Fruit fly (Drosophila melanogaster) whole organism, embryonic: ENCODE measurements around the gene Epp.

Source experiments
- ATbp ChIP-seq: fragments of 200-800 bp; sonication (Bioruptor generic); optimal IDR thresholded peaks from 2 replicates; lab custom pipeline; 2017; ENCODE audit warnings: missing biosample characterization, mild to moderate bottlenecking, missing genetic modification characterization, missing genetic modification reagents
- CG11398 ChIP-seq: fragments of 200-800 bp; sonication (Bioruptor generic); optimal IDR thresholded peaks from 2 replicates; lab custom pipeline; 2016; ENCODE audit warnings: missing biosample characterization, missing genetic modification characterization
- CG11695 ChIP-seq: fragments of 200-800 bp; sonication (Bioruptor generic); IDR thresholded peaks from 3 replicates; pipeline ENCODE4 v1.3.6; 2022; ENCODE audit warnings: missing biosample characterization, missing genetic modification characterization
- CG1233 ChIP-seq: fragments of 200-800 bp; sonication (Bioruptor generic); optimal IDR thresholded peaks from 4 replicates; lab custom pipeline; 2018; ENCODE audit warnings: missing biosample characterization, mild to moderate bottlenecking, missing genetic modification characterization
- CG14965 ChIP-seq: fragments of 200-800 bp; sonication (Bioruptor generic); optimal IDR thresholded peaks from 2 replicates; lab custom pipeline; 2016; ENCODE audit warnings: missing biosample characterization, missing genetic modification characterization, borderline replicate concordance
- CG15696 ChIP-seq: fragments of 200-800 bp; sonication (Bioruptor generic); optimal IDR thresholded peaks from 2 replicates; lab custom pipeline; 2019; ENCODE audit warnings: missing biosample characterization, mild to moderate bottlenecking, missing genetic modification characterization, moderate library complexity
- CG17385 ChIP-seq: fragments of 200-800 bp; sonication (Bioruptor generic); optimal IDR thresholded peaks from 3 replicates; lab custom pipeline; 2018; ENCODE audit warnings: missing biosample characterization, mild to moderate bottlenecking, missing genetic modification characterization
- CG30403 ChIP-seq: fragments of 200-800 bp; sonication (Bioruptor generic); optimal IDR thresholded peaks from 3 replicates; lab custom pipeline; 2016; ENCODE audit warnings: missing biosample characterization, missing genetic modification characterization
- CG3065 ChIP-seq: fragments of 200-800 bp; sonication (Bioruptor generic); optimal IDR thresholded peaks from 2 replicates; lab custom pipeline; 2016; ENCODE audit warnings: missing biosample characterization, missing genetic modification characterization
- CG31441 ChIP-seq: fragments of 200-800 bp; sonication (Bioruptor generic); IDR thresholded peaks from 2 replicates; pipeline ENCODE4 v1.3.6; 2022; ENCODE audit warnings: missing biosample characterization, missing genetic modification characterization
- CG3281 ChIP-seq: fragments of 200-800 bp; sonication (Bioruptor generic); optimal IDR thresholded peaks from 3 replicates; lab custom pipeline; 2017; ENCODE audit warnings: missing biosample characterization, mild to moderate bottlenecking, missing genetic modification characterization
- CG3995 ChIP-seq: fragments of 200-800 bp; sonication (Bioruptor generic); optimal IDR thresholded peaks from 3 replicates; lab custom pipeline; 2016; ENCODE audit warnings: missing biosample characterization, missing genetic modification characterization
- CG4617 ChIP-seq: fragments of 200-800 bp; sonication (Bioruptor generic); optimal IDR thresholded peaks from 3 replicates; lab custom pipeline; 2016; ENCODE audit warnings: missing biosample characterization, missing genetic modification characterization, borderline replicate concordance
- CG4820 ChIP-seq: fragments of 200-800 bp; sonication (Bioruptor generic); optimal IDR thresholded peaks from 3 replicates; lab custom pipeline; 2016; ENCODE audit warnings: missing biosample characterization, missing genetic modification characterization
- CG6683 ChIP-seq: fragments of 200-800 bp; sonication (Bioruptor generic); optimal IDR thresholded peaks from 2 replicates; lab custom pipeline; 2017; ENCODE audit warnings: missing biosample characterization, mild to moderate bottlenecking, missing genetic modification characterization, missing genetic modification reagents
- CG6791 ChIP-seq: fragments of 200-800 bp; sonication (Bioruptor generic); IDR thresholded peaks from 3 replicates; pipeline ENCODE4 v1.3.6; 2022; ENCODE audit warnings: missing biosample characterization, missing genetic modification characterization; ENCODE audit not compliant: partially characterized antibody
- CG7963 ChIP-seq: fragments of 200-800 bp; sonication (Bioruptor generic); IDR thresholded peaks from 3 replicates; pipeline ENCODE4 v1.3.6; 2022; ENCODE audit warnings: missing biosample characterization, missing genetic modification characterization; ENCODE audit not compliant: partially characterized antibody
- CG9817 ChIP-seq: fragments of 200-800 bp; sonication (Bioruptor generic); optimal IDR thresholded peaks from 2 replicates; lab custom pipeline; 2018; ENCODE audit warnings: missing biosample characterization, mild to moderate bottlenecking, missing genetic modification characterization, moderate library complexity
- CTCF ChIP-seq: fragments of 200-800 bp; sonication (Bioruptor generic); optimal IDR thresholded peaks from 2 replicates; lab custom pipeline; 2017; ENCODE audit warnings: missing biosample characterization, mild to moderate bottlenecking, missing genetic modification characterization, moderate library complexity
- Camta ChIP-seq: fragments of 200-800 bp; sonication (Bioruptor generic); optimal IDR thresholded peaks from 2 replicates; lab custom pipeline; 2016; ENCODE audit warnings: missing biosample characterization, missing genetic modification characterization
- Dref ChIP-seq: fragments of 200-800 bp; sonication (Bioruptor generic); IDR thresholded peaks from 2 replicates; pipeline ENCODE4 v1.3.6; 2022; ENCODE audit warnings: missing biosample characterization, missing genetic modification characterization
- HHEX ChIP-seq: fragments of 200-800 bp; sonication (Bioruptor generic); optimal IDR thresholded peaks from 3 replicates; lab custom pipeline; 2017; ENCODE audit warnings: missing biosample characterization, mild to moderate bottlenecking, missing genetic modification characterization, missing genetic modification reagents
- MBD-R2 ChIP-seq: fragments of 200-800 bp; sonication (Bioruptor generic); IDR thresholded peaks from 2 replicates; pipeline ENCODE4 v1.3.6; 2022; ENCODE audit warnings: missing biosample characterization, missing genetic modification characterization
- Max ChIP-seq: fragments of 200-800 bp; sonication (Bioruptor generic); optimal IDR thresholded peaks from 2 replicates; lab custom pipeline; 2016; ENCODE audit warnings: missing biosample characterization, mild to moderate bottlenecking, missing genetic modification characterization
- Neu2 ChIP-seq: fragments of 200-800 bp; sonication (Bioruptor generic); optimal IDR thresholded peaks from 3 replicates; lab custom pipeline; 2016; ENCODE audit warnings: missing biosample characterization, missing genetic modification characterization, borderline replicate concordance
- Nf-YB ChIP-seq: fragments of 200-800 bp; sonication (Bioruptor generic); optimal IDR thresholded peaks from 3 replicates; lab custom pipeline; 2019; ENCODE audit warnings: missing biosample characterization, mild to moderate bottlenecking, missing genetic modification characterization, moderate library complexity
- NfI ChIP-seq: fragments of 200-800 bp; sonication (Bioruptor generic); optimal IDR thresholded peaks from 3 replicates; lab custom pipeline; 2018; ENCODE audit warnings: missing biosample characterization, mild to moderate bottlenecking, missing genetic modification characterization, moderate library complexity
- Rfx ChIP-seq: fragments of 200-800 bp; sonication (Bioruptor generic); IDR thresholded peaks from 2 replicates; pipeline ENCODE4 v1.3.6; 2022; ENCODE audit warnings: missing biosample characterization, missing genetic modification characterization
- Six4 ChIP-seq: fragments of 200-800 bp; sonication (Bioruptor generic); optimal IDR thresholded peaks from 2 replicates; lab custom pipeline; 2016; ENCODE audit warnings: missing biosample characterization, missing genetic modification characterization
- Tbp ChIP-seq: fragments of >200 bp; optimal IDR thresholded peaks from 2 replicates; lab custom pipeline; 2018; ENCODE audit warnings: missing biosample characterization, missing genetic modification characterization
- aop ChIP-seq: fragments of 200-800 bp; sonication (Bioruptor generic); IDR thresholded peaks from 2 replicates; pipeline ENCODE4 v1.3.6; 2022; ENCODE audit warnings: missing biosample characterization, missing genetic modification characterization
- bigmax ChIP-seq: fragments of 200-800 bp; sonication (Bioruptor generic); optimal IDR thresholded peaks from 2 replicates; lab custom pipeline; 2018; ENCODE audit warnings: missing biosample characterization, mild to moderate bottlenecking, missing genetic modification characterization
- crc ChIP-seq: fragments of 200-800 bp; sonication (Bioruptor generic); optimal IDR thresholded peaks from 2 replicates; lab custom pipeline; 2016; ENCODE audit warnings: missing biosample characterization, missing genetic modification characterization
- dimm ChIP-seq: fragments of 200-800 bp; sonication (Bioruptor generic); IDR thresholded peaks from 2 replicates; pipeline ENCODE4 v1.3.6; 2022; ENCODE audit warnings: missing biosample characterization, missing genetic modification characterization
- disco-r ChIP-seq: fragments of 200-800 bp; sonication (Bioruptor generic); optimal IDR thresholded peaks from 2 replicates; lab custom pipeline; 2016; ENCODE audit warnings: missing biosample characterization, missing genetic modification characterization
- dm ChIP-seq: fragments of 200-800 bp; sonication (Bioruptor generic); optimal IDR thresholded peaks from 3 replicates; lab custom pipeline; 2016; ENCODE audit warnings: missing biosample characterization, missing genetic modification characterization
- eyg ChIP-seq: fragments of 200-800 bp; sonication (Bioruptor generic); optimal IDR thresholded peaks from 3 replicates; lab custom pipeline; 2016; ENCODE audit warnings: missing biosample characterization, missing genetic modification characterization
- ftz-f1 ChIP-seq: fragments of 200-800 bp; sonication (Bioruptor generic); optimal IDR thresholded peaks from 2 replicates; lab custom pipeline; 2016; ENCODE audit warnings: missing biosample characterization, missing genetic modification characterization
- fu2 ChIP-seq: fragments of 200-800 bp; sonication (Bioruptor generic); optimal IDR thresholded peaks from 2 replicates; lab custom pipeline; 2016; ENCODE audit warnings: missing biosample characterization, missing genetic modification characterization
- hb ChIP-seq: fragments of 200-800 bp; sonication (Bioruptor generic); IDR thresholded peaks from 3 replicates; pipeline ENCODE4 v1.3.6; 2022; ENCODE audit warnings: missing biosample characterization, missing genetic modification characterization; ENCODE audit not compliant: partially characterized antibody
- ind ChIP-seq: fragments of 200-800 bp; sonication (Bioruptor generic); optimal IDR thresholded peaks from 3 replicates; lab custom pipeline; 2016; ENCODE audit warnings: missing biosample characterization, missing genetic modification characterization
- ken ChIP-seq: fragments of 200-800 bp; sonication (Bioruptor generic); IDR thresholded peaks from 3 replicates; pipeline ENCODE4 v1.3.6; 2022; ENCODE audit warnings: missing biosample characterization, missing genetic modification characterization
- lab ChIP-seq: fragments of 200-800 bp; sonication (Bioruptor generic); optimal IDR thresholded peaks from 3 replicates; lab custom pipeline; 2017; ENCODE audit warnings: missing biosample characterization, missing genetic modification characterization, mild to moderate bottlenecking, moderate library complexity, missing genetic modification reagents
- lmd ChIP-seq: fragments of 200-800 bp; sonication (Bioruptor generic); IDR thresholded peaks from 2 replicates; pipeline ENCODE4 v1.3.6; 2022; ENCODE audit warnings: missing biosample characterization, missing genetic modification characterization
- mirr ChIP-seq: fragments of 200-800 bp; sonication (Bioruptor generic); optimal IDR thresholded peaks from 3 replicates; lab custom pipeline; 2018; ENCODE audit warnings: missing biosample characterization, mild to moderate bottlenecking, missing genetic modification characterization
- peb ChIP-seq: fragments of 200-800 bp; sonication (Bioruptor generic); IDR thresholded peaks from 2 replicates; pipeline ENCODE4 v1.3.6; 2022; ENCODE audit warnings: missing biosample characterization, missing genetic modification characterization
- phol ChIP-seq: fragments of 200-800 bp; sonication (Bioruptor generic); optimal IDR thresholded peaks from 3 replicates; lab custom pipeline; 2018; ENCODE audit warnings: missing biosample characterization, mild to moderate bottlenecking, missing genetic modification characterization, moderate library complexity
- pnt ChIP-seq: fragments of 200-800 bp; sonication (Bioruptor generic); optimal IDR thresholded peaks from 3 replicates; lab custom pipeline; 2016; ENCODE audit warnings: missing biosample characterization, missing genetic modification characterization
- pros ChIP-seq: fragments of 200-800 bp; sonication (Bioruptor generic); optimal IDR thresholded peaks from 3 replicates; lab custom pipeline; 2019; ENCODE audit warnings: missing biosample characterization, mild to moderate bottlenecking, missing genetic modification characterization, moderate library complexity
- twi ChIP-seq: fragments of 200-800 bp; optimal IDR thresholded peaks from 2 replicates; lab custom pipeline; 2019; ENCODE audit warnings: missing biosample characterization, mild to moderate bottlenecking, missing genetic modification characterization, moderate library complexity
- unc-4 ChIP-seq: fragments of 200-800 bp; sonication (Bioruptor generic); IDR thresholded peaks from 2 replicates; pipeline ENCODE4 v1.3.6; 2022; ENCODE audit warnings: missing biosample characterization, missing genetic modification characterization; ENCODE audit not compliant: partially characterized antibody

Epp gene

DNA sequence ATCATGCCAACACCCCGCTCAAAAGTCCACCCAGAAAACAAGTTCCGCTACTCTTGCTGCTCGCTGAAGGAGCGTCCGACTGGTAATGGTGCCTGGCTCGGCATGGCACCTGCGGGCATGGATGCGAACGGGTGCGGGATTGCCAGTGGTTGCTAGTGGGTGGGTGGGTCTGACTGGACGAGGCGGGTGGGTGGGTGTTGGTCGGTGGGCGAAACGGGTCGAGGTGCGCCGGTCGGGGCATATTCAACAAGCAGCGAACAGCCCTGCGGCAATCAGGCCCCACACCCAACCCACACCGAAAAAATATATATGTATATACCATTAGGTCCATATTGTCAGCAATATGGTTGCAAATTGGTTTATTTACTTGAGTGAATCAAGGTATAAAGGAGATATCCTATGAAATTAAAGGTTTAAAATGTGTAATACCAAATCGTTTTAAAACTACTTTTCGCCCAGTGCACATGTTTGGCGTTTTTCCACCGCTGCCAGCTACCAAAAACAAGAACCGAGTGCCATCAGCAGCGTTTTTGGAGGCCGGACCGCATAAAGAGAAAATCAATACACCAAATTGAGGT, 18.0 kb upstream of the Epp start (continued):
- TF ChIP-seq hb = no peak
- no peak for TF ChIP-seq CG4820 (GFP tag; lab: Kevin White, UChicago)
- TF ChIP-seq Six4 = no peak
- no peak for TF ChIP-seq CG3065 (GFP tag; lab: Kevin White, UChicago)
- peak; percentile 61 for TF ChIP-seq CG31441 (GFP tag; lab: Robert Waterston, UW)
- TF ChIP-seq NfI (GFP tag; lab: Kevin White, UChicago) = peak; percentile 49
- TF ChIP-seq HHEX (GFP tag; lab: Kevin White, UChicago) = peak; percentile 55
- TF ChIP-seq bigmax (GFP tag; lab: Kevin White, UChicago) = no peak
- no peak for TF ChIP-seq fu2 (GFP tag; lab: Kevin White, UChicago)
- TF ChIP-seq Max (GFP tag; lab: Kevin White, UChicago) = no peak
- TF ChIP-seq CG3995 (GFP tag; lab: Kevin White, UChicago) = no peak
- TF ChIP-seq CG6791 (GFP tag; lab: Robert Waterston, UW) = no peak
- peak; percentile 9 for TF ChIP-seq mirr (GFP tag; lab: Kevin White, UChicago)
- peak; percentile 50 for TF ChIP-seq CG30403 (GFP tag; lab: Kevin White, UChicago)
- TF ChIP-seq pros (GFP tag; lab: Kevin White, UChicago) = no peak
- no peak for TF ChIP-seq ftz-f1
- TF ChIP-seq eyg (GFP tag; lab: Kevin White, UChicago) = no peak
- no peak for TF ChIP-seq dm (GFP tag; lab: Kevin White, UChicago)
- TF ChIP-seq CG15696 (tag; lab: Kevin White, UChicago) = no peak
- peak; percentile 78 for TF ChIP-seq lab (GFP tag; lab: Kevin White, UChicago)
- TF ChIP-seq ind (GFP tag; lab: Kevin White, UChicago) = peak; percentile 28
- no peak for TF ChIP-seq aop (GFP tag; lab: Robert Waterston, UW)
- TF ChIP-seq CG1233 (GFP tag; lab: Kevin White, UChicago) = peak; percentile 27
- no peak for TF ChIP-seq Neu2 (GFP tag; lab: Kevin White, UChicago)
- TF ChIP-seq peb (GFP tag; lab: Robert Waterston, UW) = no peak
- TF ChIP-seq ken = peak; percentile 45; the same call in 1 of the 3 replicates
- TF ChIP-seq CG17385 = peak; percentile 68
- no peak for TF ChIP-seq twi (tag; lab: Kevin White, UChicago)
- no peak for TF ChIP-seq crc (GFP tag; lab: Kevin White, UChicago)
- no peak for TF ChIP-seq Tbp (GFP tag; lab: Kevin White, UChicago)
- no peak for TF ChIP-seq pnt (GFP tag; lab: Kevin White, UChicago)
- TF ChIP-seq MBD-R2 (GFP tag; lab: Robert Waterston, UW) = peak; percentile 32; the same call in 1 of the 2 replicates
- peak; percentile 53 for TF ChIP-seq CG3281
- TF ChIP-seq dimm (GFP tag; lab: Robert Waterston, UW) = no peak
- peak; percentile 13 for TF ChIP-seq Nf-YB (GFP tag; lab: Kevin White, UChicago)
- TF ChIP-seq lmd (GFP tag; lab: Robert Waterston, UW) = peak; percentile 72
- TF ChIP-seq phol (tag; lab: Kevin White, UChicago) = peak; percentile 41
- peak; percentile 81 for TF ChIP-seq Rfx (GFP tag; lab: Robert Waterston, UW)
- TF ChIP-seq CG9817 = peak; percentile 53
- no peak for TF ChIP-seq CG14965 (GFP tag; lab: Kevin White, UChicago)
- no peak for TF ChIP-seq CG4617 (GFP tag; lab: Kevin White, UChicago)
- TF ChIP-seq Dref = no peak
- no peak for TF ChIP-seq CG11398
- no peak for TF ChIP-seq unc-4 (GFP tag; lab: Robert Waterston, UW)
- TF ChIP-seq ATbp = peak; percentile 46
- TF ChIP-seq CG7963 (GFP tag; lab: Robert Waterston, UW) = no peak
- TF ChIP-seq Camta (GFP tag; lab: Kevin White, UChicago) = no peak
- peak; percentile 75 for TF ChIP-seq CG11695 (GFP tag; lab: Robert Waterston, UW)
- no peak for TF ChIP-seq CTCF (GFP tag; lab: Kevin White, UChicago)
- TF ChIP-seq disco-r (GFP tag; lab: Kevin White, UChicago) = no peak
- peak; percentile 22 for TF ChIP-seq CG6683 (GFP tag; lab: Kevin White, UChicago)
